Fruit fly (Drosophila melanogaster): ENCODE results near the gene CG12535.

The CG12535 gene

dm6 chrX:3377306-3377932, 71.3 kb downstream of the CG12535 start:
- TF ChIP-seq CG9437 (GFP tag; optimal IDR thresholded peaks at IDR 0.05) (peak; percentile 91), ranshi (GFP tag; IDR thresholded peaks at IDR 0.05) (no peak), Trl (optimal IDR thresholded peaks at IDR 0.05) (peak; percentile 27 to 40), Trl (GFP tag; optimal IDR thresholded peaks at IDR 0.05) (no peak), CG12299 (tag; optimal IDR thresholded peaks at IDR 0.05) (no peak), CG43689 (GFP tag; IDR thresholded peaks at IDR 0.05) (no peak), pum (GFP tag; optimal IDR thresholded peaks at IDR 0.05) (no peak), CG18619 (GFP tag; optimal IDR thresholded peaks at IDR 0.05) (no peak), slbo (GFP tag; IDR thresholded peaks at IDR 0.05) (no peak), CG15601 (tag; optimal IDR thresholded peaks at IDR 0.05) (no peak), Ets97D (GFP tag; optimal IDR thresholded peaks at IDR 0.05) (no peak), CG6683 (GFP tag; optimal IDR thresholded peaks at IDR 0.05) (no peak), CG13775 (GFP tag; optimal IDR thresholded peaks at IDR 0.05) (no peak), Gsc (GFP tag; IDR thresholded peaks at IDR 0.05) (no peak), cg (GFP tag; optimal IDR thresholded peaks at IDR 0.05) (peak; percentile 25), GATAe (GFP tag; conservative IDR thresholded peaks at IDR 0.05) (no peak), CG18476 (GFP tag; optimal IDR thresholded peaks at IDR 0.05) (peak; percentile 52), mld (GFP tag; IDR thresholded peaks at IDR 0.05; ENCODE audit: partially characterized antibody) (no peak), esg (GFP tag; conservative IDR thresholded peaks at IDR 0.05) (no peak), caup (GFP tag; optimal IDR thresholded peaks at IDR 0.05; ENCODE audit: severe bottlenecking) (no peak), CG17186 (GFP tag; optimal IDR thresholded peaks at IDR 0.05) (no peak), CG4424 (GFP tag; optimal IDR thresholded peaks at IDR 0.05) (no peak), CG1832 (GFP tag; optimal IDR thresholded peaks at IDR 0.05) (no peak), Atf-2 (GFP tag; optimal IDR thresholded peaks at IDR 0.05) (no peak), mam (GFP tag; optimal IDR thresholded peaks at IDR 0.05) (no peak), Pdp1 (GFP tag; optimal IDR thresholded peaks at IDR 0.05) (peak in 1 of 2 experiments; percentile 57), Med (GFP tag) (peak; percentile 47), CG12236 (GFP tag; optimal IDR thresholded peaks at IDR 0.05) (no peak), br (optimal IDR thresholded peaks at IDR 0.05) (no peak), bsh (GFP tag; optimal IDR thresholded peaks at IDR 0.05) (peak in 1 of 2 experiments; percentile 5)

- TF ChIP-seq CG11504 (tag; optimal IDR thresholded peaks at IDR 0.05) = peak; percentile 8
- TF ChIP-seq onecut (GFP tag; IDR thresholded peaks at IDR 0.05) = peak; percentile 98
- peak; percentile 99 for TF ChIP-seq CG2199 (GFP tag; IDR thresholded peaks at IDR 0.05)
- peak; percentile 35 for TF ChIP-seq sens (GFP tag)
- TF ChIP-seq CG8388 (GFP tag; optimal IDR thresholded peaks at IDR 0.05) = no peak
- TF ChIP-seq TFAM (GFP tag; optimal IDR thresholded peaks at IDR 0.05) = no peak
- TF ChIP-seq Drgx (GFP tag; IDR thresholded peaks at IDR 0.05) = 0 out of 2 replicates have a peak, but pooled peaks have one; percentile 10
- TF ChIP-seq CG9437 (GFP tag; optimal IDR thresholded peaks at IDR 0.05) = peak; percentile 47
- peak; percentile 53 for TF ChIP-seq sqz (GFP tag; optimal IDR thresholded peaks at IDR 0.05)
- TF ChIP-seq pb (GFP tag; optimal IDR thresholded peaks at IDR 0.05) = no peak
- no peak for TF ChIP-seq CG16813 (GFP tag; IDR thresholded peaks at IDR 0.05; ENCODE audit: partially characterized antibody)
- TF ChIP-seq slbo (GFP tag; IDR thresholded peaks at IDR 0.05) = 0 out of 2 replicates have a peak, but pooled peaks have one; percentile 13
- peak; percentile 33; the same call in 1 of the 4 replicates for TF ChIP-seq chinmo (GFP tag; IDR thresholded peaks at IDR 0.05; ENCODE audit: partially characterized antibody)
- peak; percentile 88 for TF ChIP-seq sr (GFP tag; IDR thresholded peaks at IDR 0.05)
- no peak for TF ChIP-seq Doc3 (GFP tag; IDR thresholded peaks at IDR 0.05; ENCODE audit: partially characterized antibody)
- peak in 1 of 2 experiments; percentile 54 for TF ChIP-seq Hr51 (GFP tag; optimal IDR thresholded peaks at IDR 0.05)
- TF ChIP-seq chm (GFP tag; IDR thresholded peaks at IDR 0.05) = peak; percentile 8; the same call in 1 of the 2 replicates
- TF ChIP-seq pum (GFP tag; optimal IDR thresholded peaks at IDR 0.05) = no peak
- TF ChIP-seq abd-A (tag; optimal IDR thresholded peaks at IDR 0.05) = peak; percentile 23
- peak; percentile 73 for TF ChIP-seq scrt (GFP tag; optimal IDR thresholded peaks at IDR 0.05)
- no peak for TF ChIP-seq stc (GFP tag; IDR thresholded peaks at IDR 0.05)
- TF ChIP-seq en (GFP tag; optimal IDR thresholded peaks at IDR 0.05) = no peak
- peak; percentile 67 for TF ChIP-seq Med (GFP tag)
- TF ChIP-seq Adf1 (GFP tag; IDR thresholded peaks at IDR 0.05) = peak; percentile 30; the same call in 1 of the 2 replicates
These were observed 72.3 kb downstream of the CG12535 start for dm6 chrX:3376442-3376841.
